Fruit fly (Drosophila melanogaster) whole organism, embryonic: ENCODE data around the gene Gclc.
A peak's percentile ranks its signal among the peaks of the same experiment; 100 is the strongest.

Experiments
- Adf1 ChIP-seq: fragments of 200-800 bp; sonication (Bioruptor generic); IDR thresholded peaks from 2 replicates; pipeline ENCODE4 v1.3.6; 2022; ENCODE audit warnings: missing biosample characterization, missing genetic modification characterization
- CG1024 ChIP-seq: fragments of 200-800 bp; sonication (Bioruptor generic); IDR thresholded peaks from 2 replicates; pipeline ENCODE4 v1.3.6; 2022; ENCODE audit warnings: missing biosample characterization, missing genetic modification characterization
- CG10321 ChIP-seq: fragments of 200-800 bp; sonication (Bioruptor generic); IDR thresholded peaks from 2 replicates; pipeline ENCODE4 v1.3.6; 2022; ENCODE audit warnings: missing biosample characterization, missing genetic modification characterization
- CG10431 ChIP-seq: fragments of 200-800 bp; sonication (Bioruptor generic); optimal IDR thresholded peaks from 3 replicates; lab custom pipeline; 2018; ENCODE audit warnings: missing biosample characterization, mild to moderate bottlenecking, missing genetic modification characterization
- CG10543 ChIP-seq: fragments of 200-800 bp; sonication (Bioruptor generic); optimal IDR thresholded peaks from 3 replicates; lab custom pipeline; 2017; ENCODE audit warnings: missing biosample characterization, mild to moderate bottlenecking, missing genetic modification characterization, moderate library complexity
- CG10979 ChIP-seq: fragments of 200-800 bp; sonication (Bioruptor generic); optimal IDR thresholded peaks from 2 replicates; lab custom pipeline; 2018; ENCODE audit warnings: missing biosample characterization, mild to moderate bottlenecking, missing genetic modification characterization, moderate library complexity
- CG11696 ChIP-seq: fragments of 200-800 bp; sonication (Bioruptor generic); IDR thresholded peaks from 2 replicates; pipeline ENCODE4 v1.3.6; 2022; ENCODE audit warnings: missing biosample characterization, missing genetic modification characterization
- CG14860 ChIP-seq: fragments of 200-800 bp; sonication (Bioruptor generic); IDR thresholded peaks from 3 replicates; pipeline ENCODE4 v1.3.6; 2022; ENCODE audit warnings: missing biosample characterization, missing genetic modification characterization; ENCODE audit not compliant: partially characterized antibody
- CG15514 ChIP-seq: fragments of 200-800 bp; sonication (Bioruptor generic); optimal IDR thresholded peaks from 3 replicates; lab custom pipeline; 2017; ENCODE audit warnings: missing biosample characterization, missing genetic modification characterization, mild to moderate bottlenecking, moderate library complexity, missing genetic modification reagents
- CG1832 ChIP-seq: fragments of 200-800 bp; sonication (Bioruptor generic); optimal IDR thresholded peaks from 2 replicates; lab custom pipeline; 2017; ENCODE audit warnings: missing biosample characterization, mild to moderate bottlenecking, missing genetic modification characterization, inconsistent platforms
- CG18764 ChIP-seq: fragments of 200-800 bp; sonication (Bioruptor generic); optimal IDR thresholded peaks from 3 replicates; lab custom pipeline; 2016; ENCODE audit warnings: missing biosample characterization, missing genetic modification characterization
- CG2120 ChIP-seq: fragments of 200-800 bp; sonication (Bioruptor generic); optimal IDR thresholded peaks from 3 replicates; lab custom pipeline; 2016; ENCODE audit warnings: missing biosample characterization, missing genetic modification characterization
- CG2678 ChIP-seq: fragments of 200-800 bp; sonication (Bioruptor generic); optimal IDR thresholded peaks from 3 replicates; lab custom pipeline; 2019; ENCODE audit warnings: missing biosample characterization, mild to moderate bottlenecking, missing genetic modification characterization, moderate library complexity
- CG30431 ChIP-seq: fragments of 200-800 bp; sonication (Bioruptor generic); optimal IDR thresholded peaks from 2 replicates; lab custom pipeline; 2017; ENCODE audit warnings: missing biosample characterization, missing genetic modification characterization
- CG3847 ChIP-seq: fragments of 200-800 bp; sonication (Bioruptor generic); IDR thresholded peaks from 2 replicates; pipeline ENCODE4 v1.3.6; 2022; ENCODE audit warnings: missing biosample characterization, missing genetic modification characterization
- CG4328 ChIP-seq: fragments of 200-800 bp; sonication (Bioruptor generic); optimal IDR thresholded peaks from 3 replicates; lab custom pipeline; 2017; ENCODE audit warnings: missing biosample characterization, missing genetic modification reagents, missing genetic modification characterization
- CG4707 ChIP-seq: fragments of 200-800 bp; sonication (Bioruptor generic); optimal IDR thresholded peaks from 2 replicates; lab custom pipeline; 2018; ENCODE audit warnings: missing biosample characterization, mild to moderate bottlenecking, missing genetic modification characterization, moderate library complexity
- CG6683 ChIP-seq: fragments of 200-800 bp; sonication (Bioruptor generic); optimal IDR thresholded peaks from 2 replicates; lab custom pipeline; 2017; ENCODE audit warnings: missing biosample characterization, mild to moderate bottlenecking, missing genetic modification characterization, missing genetic modification reagents
- CG7786 ChIP-seq: fragments of 200-800 bp; sonication (Bioruptor generic); optimal IDR thresholded peaks from 2 replicates; lab custom pipeline; 2016; ENCODE audit warnings: missing biosample characterization, missing genetic modification characterization
- CG8924 ChIP-seq: fragments of 200-800 bp; optimal IDR thresholded peaks from 3 replicates; lab custom pipeline; 2019; ENCODE audit warnings: missing biosample characterization, mild to moderate bottlenecking, missing genetic modification characterization, moderate library complexity
- CG9727 ChIP-seq: fragments of 200-800 bp; sonication (Bioruptor generic); optimal IDR thresholded peaks from 3 replicates; lab custom pipeline; 2017; ENCODE audit warnings: missing biosample characterization, mild to moderate bottlenecking, missing genetic modification characterization
- CG9797 ChIP-seq: fragments of 200-800 bp; sonication (Bioruptor generic); optimal IDR thresholded peaks from 3 replicates; lab custom pipeline; 2018; ENCODE audit warnings: missing biosample characterization, mild to moderate bottlenecking, missing genetic modification characterization
- Camta ChIP-seq: fragments of 200-800 bp; sonication (Bioruptor generic); optimal IDR thresholded peaks from 2 replicates; lab custom pipeline; 2016; ENCODE audit warnings: missing biosample characterization, missing genetic modification characterization
- Drgx ChIP-seq: fragments of 200-800 bp; sonication (Bioruptor generic); IDR thresholded peaks from 2 replicates; pipeline ENCODE4 v1.3.6; 2022; ENCODE audit warnings: missing biosample characterization, missing genetic modification characterization
- E2f1 ChIP-seq: fragments of 200-800 bp; sonication (Bioruptor generic); IDR thresholded peaks from 2 replicates; pipeline ENCODE4 v1.3.6; 2022; ENCODE audit warnings: missing biosample characterization, missing genetic modification characterization
- HmgZ ChIP-seq: fragments of 200-800 bp; sonication (Bioruptor generic); optimal IDR thresholded peaks from 2 replicates; lab custom pipeline; 2018; ENCODE audit warnings: missing biosample characterization, mild to moderate bottlenecking, missing genetic modification characterization
- MESR4 ChIP-seq: fragments of 200-800 bp; sonication (Bioruptor generic); optimal IDR thresholded peaks from 2 replicates; lab custom pipeline; 2018; ENCODE audit warnings: missing biosample characterization, mild to moderate bottlenecking, missing genetic modification characterization, moderate library complexity
- Ravus ChIP-seq: fragments of 200-800 bp; sonication (Bioruptor generic); IDR thresholded peaks from 2 replicates; pipeline ENCODE4 v1.3.6; 2022; ENCODE audit warnings: missing biosample characterization, missing genetic modification characterization
- YL-1 ChIP-seq: fragments of 200-800 bp; sonication (Bioruptor generic); optimal IDR thresholded peaks from 3 replicates; lab custom pipeline; 2017; ENCODE audit warnings: missing biosample characterization, mild to moderate bottlenecking, missing genetic modification characterization
- az2 ChIP-seq: fragments of 200-800 bp; sonication (Bioruptor generic); optimal IDR thresholded peaks from 3 replicates; lab custom pipeline; 2016; ENCODE audit warnings: missing biosample characterization, missing genetic modification characterization
- chinmo ChIP-seq: fragments of 200-800 bp; sonication (Bioruptor generic); IDR thresholded peaks from 4 replicates; pipeline ENCODE4 v1.3.6; 2022; ENCODE audit warnings: missing biosample characterization, missing genetic modification characterization; ENCODE audit not compliant: partially characterized antibody
- dmrt99B ChIP-seq: fragments of 200-800 bp; sonication (Bioruptor generic); optimal IDR thresholded peaks from 2 replicates; lab custom pipeline; 2018; ENCODE audit warnings: missing biosample characterization, mild to moderate bottlenecking, missing genetic modification characterization, moderate library complexity
- emc ChIP-seq: fragments of 200-800 bp; sonication (Bioruptor generic); optimal IDR thresholded peaks from 2 replicates; lab custom pipeline; 2016; ENCODE audit warnings: missing biosample characterization, missing genetic modification characterization
- ems ChIP-seq: fragments of 200-800 bp; sonication (Bioruptor generic); optimal IDR thresholded peaks from 3 replicates; lab custom pipeline; 2016; ENCODE audit warnings: missing biosample characterization, missing genetic modification characterization
- eyg ChIP-seq: fragments of 200-800 bp; sonication (Bioruptor generic); optimal IDR thresholded peaks from 3 replicates; lab custom pipeline; 2016; ENCODE audit warnings: missing biosample characterization, missing genetic modification characterization
- fd3F ChIP-seq: fragments of 200-800 bp; sonication (Bioruptor generic); optimal IDR thresholded peaks from 2 replicates; lab custom pipeline; 2018; ENCODE audit warnings: missing biosample characterization, mild to moderate bottlenecking, missing genetic modification characterization, moderate library complexity
- fd96Cb ChIP-seq: fragments of 200-800 bp; sonication (Bioruptor generic); optimal IDR thresholded peaks from 2 replicates; lab custom pipeline; 2018; ENCODE audit warnings: missing biosample characterization, mild to moderate bottlenecking, missing genetic modification characterization, moderate library complexity
- grau ChIP-seq: fragments of 200-800 bp; optimal IDR thresholded peaks from 3 replicates; lab custom pipeline; 2019; ENCODE audit warnings: missing biosample characterization, mild to moderate bottlenecking, missing genetic modification characterization, moderate library complexity
- jumu ChIP-seq: fragments of 200-800 bp; sonication (Bioruptor generic); optimal IDR thresholded peaks from 3 replicates; lab custom pipeline; 2016; ENCODE audit warnings: missing biosample characterization, missing genetic modification characterization
- kni ChIP-seq: fragments of 200-800 bp; sonication (Bioruptor generic); optimal IDR thresholded peaks from 3 replicates; lab custom pipeline; 2017; ENCODE audit warnings: mild to moderate bottlenecking, missing biosample characterization, missing genetic modification reagents, missing genetic modification characterization
- lmd ChIP-seq: fragments of 200-800 bp; sonication (Bioruptor generic); IDR thresholded peaks from 2 replicates; pipeline ENCODE4 v1.3.6; 2022; ENCODE audit warnings: missing biosample characterization, missing genetic modification characterization
- lola ChIP-seq, 3 experiments: fragments of >200 bp in 2 of 3; fragments of 200-800 bp in 1 of 3; sonication (Bioruptor generic) in 1 of 3; optimal IDR thresholded peaks; 2 replicates each; lab custom pipeline; 2017 to 2019; ENCODE audit warnings: missing biosample characterization in 3 of 3, missing genetic modification characterization in 3 of 3, mild to moderate bottlenecking in 1 of 3, moderate library complexity in 1 of 3
- maf-S ChIP-seq: fragments of 200-800 bp; sonication (Bioruptor generic); optimal IDR thresholded peaks from 2 replicates; lab custom pipeline; 2016; ENCODE audit warnings: missing biosample characterization, missing genetic modification characterization
- mld ChIP-seq: fragments of 200-800 bp; sonication (Bioruptor generic); IDR thresholded peaks from 3 replicates; pipeline ENCODE4 v1.3.6; 2022; ENCODE audit warnings: missing biosample characterization, missing genetic modification characterization; ENCODE audit not compliant: partially characterized antibody
- nau ChIP-seq: fragments of 200-800 bp; sonication (Bioruptor generic); optimal IDR thresholded peaks from 3 replicates; lab custom pipeline; 2017; ENCODE audit warnings: missing biosample characterization, mild to moderate bottlenecking, missing genetic modification characterization, missing genetic modification reagents
- otp ChIP-seq: fragments of 200-800 bp; sonication (Bioruptor generic); IDR thresholded peaks from 3 replicates; pipeline ENCODE4, ENCODE4 v1.3.6; 2022; ENCODE audit warnings: missing biosample characterization, missing genetic modification characterization
- phol ChIP-seq: fragments of 200-800 bp; sonication (Bioruptor generic); optimal IDR thresholded peaks from 3 replicates; lab custom pipeline; 2018; ENCODE audit warnings: missing biosample characterization, mild to moderate bottlenecking, missing genetic modification characterization, moderate library complexity
- pnt ChIP-seq: fragments of 200-800 bp; sonication (Bioruptor generic); optimal IDR thresholded peaks from 3 replicates; lab custom pipeline; 2016; ENCODE audit warnings: missing biosample characterization, missing genetic modification characterization
- tio ChIP-seq: fragments of 200-800 bp; sonication (Bioruptor generic); optimal IDR thresholded peaks from 2 replicates; lab custom pipeline; 2017; ENCODE audit warnings: missing biosample characterization, missing genetic modification characterization, inconsistent platforms
- zen2 ChIP-seq: fragments of 200-800 bp; sonication (Bioruptor generic); IDR thresholded peaks from 3 replicates; pipeline ENCODE4 v1.3.6; 2022; ENCODE audit warnings: missing biosample characterization, missing genetic modification characterization; ENCODE audit not compliant: partially characterized antibody

The Gclc gene

DNA sequence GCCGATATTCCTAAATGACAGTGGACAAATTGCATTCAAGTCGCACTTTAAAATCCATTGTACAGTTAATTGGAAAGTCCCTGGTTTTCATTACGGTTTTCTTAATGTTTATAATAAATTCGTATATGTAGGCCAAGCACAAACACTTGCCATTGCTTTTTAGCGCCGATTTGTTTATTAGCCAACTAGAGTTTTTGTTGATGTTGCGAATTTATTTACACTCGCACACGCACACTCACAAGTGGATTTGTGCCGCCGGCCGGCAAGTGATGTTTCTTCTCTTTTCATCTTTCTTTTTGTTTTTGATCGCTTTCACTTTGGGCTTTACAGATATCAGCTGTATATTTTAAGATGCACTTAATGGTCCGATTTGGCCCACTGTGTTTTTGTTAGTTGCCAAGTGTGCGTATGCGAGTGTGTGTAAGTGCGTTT is 58.6 kb downstream of the Gclc start (continued):
- peak; percentile 28 for TF ChIP-seq CG6683 (GFP tag; lab: Kevin White, UChicago)
- TF ChIP-seq fd96Cb (tag; lab: Kevin White, UChicago), result peak; percentile 77
- TF ChIP-seq mld (GFP tag; lab: Robert Waterston, UW), result no peak
- TF ChIP-seq CG2678 (tag; lab: Kevin White, UChicago), result peak; percentile 86
- peak; percentile 83 for TF ChIP-seq grau
- TF ChIP-seq Camta, result peak; percentile 75
- peak; percentile 14 for TF ChIP-seq CG18764 (GFP tag; lab: Kevin White, UChicago)
- peak; percentile 81 for TF ChIP-seq dmrt99B
- TF ChIP-seq CG10979, result peak; percentile 74
- TF ChIP-seq jumu (GFP tag; lab: Kevin White, UChicago), result peak; percentile 82
- peak; percentile 75 for TF ChIP-seq maf-S (GFP tag; lab: Kevin White, UChicago)
- TF ChIP-seq CG10431, result no peak
- TF ChIP-seq CG9727 (GFP tag; lab: Kevin White, UChicago), result peak; percentile 76
- no peak for TF ChIP-seq CG14860 (GFP tag; lab: Robert Waterston, UW)
- TF ChIP-seq CG9797 (GFP tag; lab: Kevin White, UChicago), result no peak
- no peak for TF ChIP-seq CG11696
- TF ChIP-seq eyg (GFP tag; lab: Kevin White, UChicago), result peak; percentile 52
- peak; percentile 77 for TF ChIP-seq lmd (GFP tag; lab: Robert Waterston, UW)
- TF ChIP-seq CG1024 (GFP tag; lab: Robert Waterston, UW), result no peak
- peak; percentile 71 for TF ChIP-seq CG30431 (GFP tag; lab: Kevin White, UChicago)
- TF ChIP-seq Drgx, result peak; percentile 47; the same call in 1 of the 2 replicates
- peak; percentile 65 for TF ChIP-seq CG8924 (tag; lab: Kevin White, UChicago)
- peak; percentile 25; the same call in 1 of the 2 replicates for TF ChIP-seq CG3847
- peak; percentile 85 for TF ChIP-seq CG2120 (GFP tag; lab: Kevin White, UChicago)
- TF ChIP-seq CG7786 (GFP tag; lab: Kevin White, UChicago), result peak; percentile 70
- TF ChIP-seq MESR4 (GFP tag; lab: Kevin White, UChicago), result no peak
- no peak for TF ChIP-seq CG15514 (GFP tag; lab: Kevin White, UChicago)
- TF ChIP-seq zen2 (GFP tag; lab: Robert Waterston, UW), result no peak
- TF ChIP-seq pnt, result peak; percentile 71
- TF ChIP-seq CG4707, result peak; percentile 95
- TF ChIP-seq CG4328 (GFP tag; lab: Kevin White, UChicago), result peak; percentile 76
- peak; percentile 71 for TF ChIP-seq ems
- TF ChIP-seq lola (GFP tag; optimal IDR thresholded peaks at IDR 0.05; lab: Kevin White, UChicago), result peak in 1 of 3 experiments; percentile 76
- peak; percentile 48; the same call in 1 of the 2 replicates for TF ChIP-seq E2f1 (GFP tag; lab: Robert Waterston, UW)
- TF ChIP-seq tio (GFP tag; lab: Kevin White, UChicago), result peak; percentile 86
- TF ChIP-seq fd3F (GFP tag; lab: Kevin White, UChicago), result peak; percentile 65
- peak; percentile 46 for TF ChIP-seq nau (GFP tag; lab: Kevin White, UChicago)

DNA sequence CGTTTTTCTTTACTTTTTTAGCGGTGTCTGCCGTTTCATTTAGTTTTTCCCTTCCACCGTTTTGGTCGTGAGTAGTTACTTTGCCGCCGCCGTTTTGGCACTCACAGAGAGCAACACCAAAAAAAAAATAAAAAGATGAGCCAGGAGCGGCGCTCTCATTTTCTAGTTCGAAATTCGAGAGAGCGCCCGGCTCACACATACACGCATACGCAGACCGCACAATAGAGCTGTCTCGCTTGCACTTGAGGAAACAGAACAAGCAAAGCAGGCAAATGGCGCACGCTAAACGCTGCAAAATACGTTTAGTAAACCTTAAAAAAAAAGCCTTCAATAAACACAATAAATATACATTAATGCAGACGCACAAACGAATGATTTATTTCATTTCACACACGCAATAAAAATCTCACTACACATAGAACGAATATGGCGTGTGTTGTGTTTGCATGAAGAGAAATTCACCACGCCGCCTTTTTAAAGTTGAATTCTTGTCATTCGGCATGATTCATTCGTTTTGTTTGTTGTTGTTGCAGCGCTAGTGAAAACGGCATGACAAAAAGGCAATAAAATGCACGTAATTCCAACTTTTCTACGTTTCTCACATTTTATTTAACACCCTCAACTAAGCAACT is 59.2 kb downstream of the Gclc start:
- TF ChIP-seq Adf1 (GFP tag; lab: Robert Waterston, UW), result no peak; the same call in 1 of the 2 replicates
- TF ChIP-seq CG10543 (GFP tag; lab: Kevin White, UChicago), result no peak
- no peak for TF ChIP-seq az2
- TF ChIP-seq phol (tag; lab: Kevin White, UChicago), result peak; percentile 68
- peak; percentile 58 for TF ChIP-seq CG1832 (GFP tag; lab: Kevin White, UChicago)
- TF ChIP-seq emc (GFP tag; lab: Kevin White, UChicago), result no peak
- TF ChIP-seq kni, result peak; percentile 25
- 0 out of 4 replicates have a peak, but pooled peaks have one; percentile 63 for TF ChIP-seq chinmo (GFP tag; lab: Robert Waterston, UW)
- TF ChIP-seq YL-1, result peak; percentile 21
- peak; percentile 11 for TF ChIP-seq HmgZ (tag; lab: Kevin White, UChicago)
- 0 out of 3 replicates have a peak, but pooled peaks have one; percentile 27 for TF ChIP-seq otp
- TF ChIP-seq CG10321, result peak; percentile 95
- TF ChIP-seq Ravus (GFP tag; lab: Robert Waterston, UW), result no peak
